Worm (Caenorhabditis elegans) whole organism, mixed stage, embryonic: ENCODE results near the gene unc-69.

ENCODE experiments used
- bed-3 ChIP-seq: fragments of 200-800 bp; sonication (Bioruptor generic); optimal IDR thresholded peaks from 3 replicates; lab custom pipeline; 2018; ENCODE audit warnings: mild to moderate bottlenecking, missing genetic modification characterization, moderate library complexity, missing compliant biosample characterization
- blmp-1 ChIP-seq: fragments of 150-350 bp; optimal IDR thresholded peaks from 2 replicates; lab custom pipeline; 2014; ENCODE audit warnings: missing biosample characterization, missing genetic modification characterization
- ces-1 ChIP-seq: fragments of 150-350 bp; optimal IDR thresholded peaks from 2 replicates; lab custom pipeline; 2014; ENCODE audit warnings: missing biosample characterization, missing genetic modification reagents, missing genetic modification characterization
- elt-3 ChIP-seq: fragments of 150-350 bp; optimal IDR thresholded peaks from 2 replicates; lab custom pipeline; 2014; ENCODE audit warnings: missing biosample characterization, missing genetic modification characterization
- lin-13 ChIP-seq: fragments of 150-350 bp; optimal IDR thresholded peaks from 2 replicates; lab custom pipeline; 2014; ENCODE audit warnings: missing biosample characterization, missing genetic modification characterization
- mep-1 ChIP-seq: fragments of 150-350 bp; optimal IDR thresholded peaks from 2 replicates; lab custom pipeline; 2017; ENCODE audit warnings: missing biosample characterization, missing genetic modification reagents, missing genetic modification characterization, inconsistent platforms
- nhr-2 ChIP-seq: fragments of 150-350 bp; optimal IDR thresholded peaks from 2 replicates; lab custom pipeline; 2014; ENCODE audit warnings: missing biosample characterization, missing genetic modification characterization
- nhr-237 ChIP-seq: fragments of 150-350 bp; optimal IDR thresholded peaks from 2 replicates; lab custom pipeline; 2014; ENCODE audit warnings: missing biosample characterization, missing genetic modification characterization
- pha-4 ChIP-seq: fragments of 150-350 bp; optimal IDR thresholded peaks from 2 replicates; lab custom pipeline; 2018; ENCODE audit warnings: missing biosample characterization, missing genetic modification reagents, missing genetic modification characterization
- snpc-4 ChIP-seq: fragments of 150-350 bp; optimal IDR thresholded peaks from 2 replicates; lab custom pipeline; 2014; ENCODE audit warnings: missing biosample characterization, missing genetic modification characterization
- unc-39 ChIP-seq: fragments of 150-350 bp; optimal IDR thresholded peaks from 2 replicates; lab custom pipeline; 2014; ENCODE audit warnings: missing biosample characterization, missing genetic modification characterization

- TF ChIP-seq bed-3 (GFP tag; lab: Kevin White, UChicago) (no peak), nhr-2 (tag; lab: Kevin White, UChicago) (no peak), elt-3 (tag; lab: Kevin White, UChicago) (no peak), unc-39 (tag; lab: Kevin White, UChicago) (no peak), ces-1 (GFP tag; lab: Kevin White, UChicago) (peak; percentile 21), mep-1 (tag; lab: Kevin White, UChicago) (no peak), snpc-4 (tag; lab: Kevin White, UChicago) (no peak), pha-4 (tag; lab: Kevin White, UChicago) (no peak), nhr-237 (tag; lab: Kevin White, UChicago) (no peak), lin-13 (tag; lab: Kevin White, UChicago) (no peak), blmp-1 (tag; lab: Kevin White, UChicago) (no peak)
These were observed 40.0 kb downstream of the unc-69 start for ce11 chrIII:10358751-10359150.
